Worm (Caenorhabditis elegans): Measurements from ENCODE around the gene gnrr-4.
A peak's percentile ranks its signal among the peaks of the same experiment; 100 is the strongest.

Gene gnrr-4

ce11 chrX:5763904-5764303 lies 20.8 kb upstream of the gnrr-4 start:
- TF ChIP-seq C06A6.2 (GFP tag; conservative IDR thresholded peaks at IDR 0.05): no peak
- TF ChIP-seq snpc-3.4 (tag; optimal IDR thresholded peaks at IDR 0.05): no peak
- TF ChIP-seq ceh-27 (GFP tag; optimal IDR thresholded peaks at IDR 0.05): peak; percentile 70
- no peak for TF ChIP-seq T07F8.4 (tag; optimal IDR thresholded peaks at IDR 0.05)
- TF ChIP-seq aptf-2 (GFP tag; conservative IDR thresholded peaks at IDR 0.05): no peak
- TF ChIP-seq snpc-4 (GFP tag; optimal IDR thresholded peaks at IDR 0.05): no peak
- no peak for TF ChIP-seq snpc-4 (tag; optimal IDR thresholded peaks at IDR 0.05)
- no peak for TF ChIP-seq B0035.1 (tag; optimal IDR thresholded peaks at IDR 0.05)
- TF ChIP-seq F55B11.4 (tag; optimal IDR thresholded peaks at IDR 0.05; ENCODE audit: borderline replicate concordance, insufficient read depth): no peak
- TF ChIP-seq snpc-1.3 (tag; optimal IDR thresholded peaks at IDR 0.05; ENCODE audit: insufficient read depth): no peak
- TF ChIP-seq zfh-2 (GFP tag; conservative IDR thresholded peaks at IDR 0.05): no peak; the same call in 1 of the 2 replicates
- peak; percentile 40; the same call in 1 of the 2 replicates for TF ChIP-seq hmg-1.2 (GFP tag; IDR thresholded peaks at IDR 0.05)
- no peak for TF ChIP-seq lin-54 (GFP tag; optimal IDR thresholded peaks at IDR 0.05)
- TF ChIP-seq lin-35 (GFP tag; optimal IDR thresholded peaks at IDR 0.05): no peak
- no peak for TF ChIP-seq mel-28 (tag; optimal IDR thresholded peaks at IDR 0.05; ENCODE audit: borderline replicate concordance)
- no peak for TF ChIP-seq hlh-12 (tag; optimal IDR thresholded peaks at IDR 0.05)
- TF ChIP-seq tbx-9 (tag; optimal IDR thresholded peaks at IDR 0.05; ENCODE audit: borderline replicate concordance): no peak
- TF ChIP-seq akir-1 (GFP tag; optimal IDR thresholded peaks at IDR 0.05): no peak
- TF ChIP-seq dpl-1 (GFP tag; optimal IDR thresholded peaks at IDR 0.05): no peak
- TF ChIP-seq bed-2 (GFP tag; IDR thresholded peaks at IDR 0.05): no peak
- no peak for TF ChIP-seq Y95B8A.8 (GFP tag; IDR thresholded peaks at IDR 0.05)
- TF ChIP-seq ZK185.1 (tag; optimal IDR thresholded peaks at IDR 0.05; ENCODE audit: poor library complexity, severe bottlenecking): no peak
- peak; percentile 72; the same call in 1 of the 2 replicates for TF ChIP-seq mcd-1 (GFP tag; IDR thresholded peaks at IDR 0.05)
- TF ChIP-seq repo-1 (tag; optimal IDR thresholded peaks at IDR 0.05): no peak
- no peak for TF ChIP-seq madf-3 (GFP tag; IDR thresholded peaks at IDR 0.05)
- peak; percentile 57 for TF ChIP-seq nhr-80 (tag; optimal IDR thresholded peaks at IDR 0.05)
- no peak for TF ChIP-seq Y79H2A.3 (GFP tag; conservative IDR thresholded peaks at IDR 0.05)
- no peak for TF ChIP-seq rec-8 (tag; optimal IDR thresholded peaks at IDR 0.05)
- TF ChIP-seq ztf-25 (GFP tag; IDR thresholded peaks at IDR 0.05): no peak
- peak; percentile 27 for TF ChIP-seq attf-5 (GFP tag; optimal IDR thresholded peaks at IDR 0.05)
- TF ChIP-seq unc-62 (GFP tag; optimal IDR thresholded peaks at IDR 0.05): no peak
- no peak for TF ChIP-seq sea-2 (GFP tag; IDR thresholded peaks at IDR 0.05)
- no peak for TF ChIP-seq madf-10 (tag; optimal IDR thresholded peaks at IDR 0.05)
- no peak for TF ChIP-seq ztf-3 (GFP tag; optimal IDR thresholded peaks at IDR 0.05)
- no peak for TF ChIP-seq tlf-1 (GFP tag; optimal IDR thresholded peaks at IDR 0.05)
- no peak for TF ChIP-seq attf-3 (GFP tag; conservative IDR thresholded peaks at IDR 0.05)
- no peak for TF ChIP-seq athp-1 (tag; optimal IDR thresholded peaks at IDR 0.05)
- no peak for TF ChIP-seq somi-1 (GFP tag; optimal IDR thresholded peaks at IDR 0.05)
- no peak for TF ChIP-seq F57C9.4 (tag; optimal IDR thresholded peaks at IDR 0.05)
- no peak for TF ChIP-seq ztf-6 (GFP tag; IDR thresholded peaks at IDR 0.05)
- TF ChIP-seq bed-1 (GFP tag; IDR thresholded peaks at IDR 0.05): no peak
- TF ChIP-seq F37B4.10 (GFP tag; IDR thresholded peaks at IDR 0.05): no peak
- TF ChIP-seq Y53F4B.3 (GFP tag; IDR thresholded peaks at IDR 0.05): no peak
- TF ChIP-seq ekl-4 (GFP tag; IDR thresholded peaks at IDR 0.05): no peak
- peak; percentile 34 for TF ChIP-seq ztf-18 (tag; optimal IDR thresholded peaks at IDR 0.05)
- TF ChIP-seq sdz-38 (tag; optimal IDR thresholded peaks at IDR 0.05): no peak
- no peak for TF ChIP-seq lir-1 (GFP tag; conservative IDR thresholded peaks at IDR 0.05)
- no peak for TF ChIP-seq hsf-1 (GFP tag; IDR thresholded peaks at IDR 0.05)
- no peak for TF ChIP-seq ceh-100 (GFP tag; IDR thresholded peaks at IDR 0.05)

Data from whole organism, young adult.